Worm (Caenorhabditis elegans): ENCODE measurements around the gene W07A12.8.

- TF ChIP-seq pha-4 (tag; optimal IDR thresholded peaks at IDR 0.05) (no peak), aptf-2 (GFP tag; conservative IDR thresholded peaks at IDR 0.05) (no peak), ztf-6 (GFP tag; IDR thresholded peaks at IDR 0.05) (no peak)
These were observed 24.0 kb upstream of the W07A12.8 start for ce11 chrII:9189648-9190047.
